Fruit fly (Drosophila melanogaster) whole organism, embryonic: Measurements from ENCODE around the gene CG9173.

Source experiments
- BEAF-32 ChIP-seq: fragments of 200-800 bp; sonication (Bioruptor generic); optimal IDR thresholded peaks from 3 replicates; lab custom pipeline; 2017; ENCODE audit warnings: missing biosample characterization, missing genetic modification characterization, mild to moderate bottlenecking, moderate library complexity, missing genetic modification reagents
- CG1024 ChIP-seq: fragments of 200-800 bp; sonication (Bioruptor generic); IDR thresholded peaks from 2 replicates; pipeline ENCODE4 v1.3.6; 2022; ENCODE audit warnings: missing biosample characterization, missing genetic modification characterization
- CG12219 ChIP-seq: fragments of 200-800 bp; sonication (Bioruptor generic); optimal IDR thresholded peaks from 3 replicates; lab custom pipeline; 2018; ENCODE audit warnings: missing biosample characterization, mild to moderate bottlenecking, missing genetic modification characterization
- CG12236 ChIP-seq: fragments of 200-800 bp; sonication (Bioruptor generic); optimal IDR thresholded peaks from 2 replicates; lab custom pipeline; 2016; ENCODE audit warnings: missing biosample characterization, missing genetic modification characterization
- CG12744 ChIP-seq: fragments of 200-800 bp; sonication (Bioruptor generic); optimal IDR thresholded peaks from 2 replicates; lab custom pipeline; 2016; ENCODE audit warnings: missing biosample characterization, missing genetic modification characterization
- CG12942 ChIP-seq: fragments of 200-800 bp; sonication (Bioruptor generic); optimal IDR thresholded peaks from 3 replicates; lab custom pipeline; 2016; ENCODE audit warnings: missing biosample characterization, missing genetic modification characterization
- CG13624 ChIP-seq: fragments of 200-800 bp; sonication (Bioruptor generic); optimal IDR thresholded peaks from 2 replicates; lab custom pipeline; 2016; ENCODE audit warnings: missing biosample characterization, missing genetic modification characterization
- CG15269 ChIP-seq: fragments of 200-800 bp; sonication (Bioruptor generic); optimal IDR thresholded peaks from 2 replicates; lab custom pipeline; 2018; ENCODE audit warnings: missing biosample characterization, mild to moderate bottlenecking, missing genetic modification characterization, moderate library complexity
- CG15601 ChIP-seq: fragments of 200-800 bp; sonication (Bioruptor generic); optimal IDR thresholded peaks from 3 replicates; lab custom pipeline; 2019; ENCODE audit warnings: missing biosample characterization, mild to moderate bottlenecking, missing genetic modification characterization, moderate library complexity
- CG34224 ChIP-seq: fragments of 200-800 bp; sonication (Bioruptor generic); IDR thresholded peaks from 3 replicates; pipeline ENCODE4 v1.3.6; 2022; ENCODE audit warnings: missing biosample characterization, missing genetic modification characterization; ENCODE audit not compliant: partially characterized antibody
- CG34422 ChIP-seq: fragments of 200-800 bp; sonication (Bioruptor generic); IDR thresholded peaks from 3 replicates; pipeline ENCODE4 v1.3.6; 2022; ENCODE audit warnings: missing biosample characterization, missing genetic modification characterization
- CG4617 ChIP-seq: fragments of 200-800 bp; sonication (Bioruptor generic); optimal IDR thresholded peaks from 3 replicates; lab custom pipeline; 2016; ENCODE audit warnings: missing biosample characterization, missing genetic modification characterization, borderline replicate concordance
- CG6272 ChIP-seq: fragments of 200-800 bp; sonication (Bioruptor generic); IDR thresholded peaks from 2 replicates; pipeline ENCODE4 v1.3.6; 2022; ENCODE audit warnings: missing biosample characterization, missing genetic modification characterization
- CG9609 ChIP-seq: fragments of 200-800 bp; sonication (Bioruptor generic); optimal IDR thresholded peaks from 3 replicates; lab custom pipeline; 2016; ENCODE audit warnings: missing biosample characterization, missing genetic modification characterization
- CoRest ChIP-seq: fragments of 200-800 bp; sonication (Bioruptor generic); optimal IDR thresholded peaks from 3 replicates; lab custom pipeline; 2018; ENCODE audit warnings: missing biosample characterization, mild to moderate bottlenecking, missing genetic modification characterization, moderate library complexity
- E2f2 ChIP-seq: fragments of 200-800 bp; sonication (Bioruptor generic); IDR thresholded peaks from 2 replicates; pipeline ENCODE4 v1.3.6; 2022; ENCODE audit warnings: missing biosample characterization, missing genetic modification characterization
- Fer2 ChIP-seq: fragments of 200-800 bp; sonication (Bioruptor generic); optimal IDR thresholded peaks from 2 replicates; lab custom pipeline; 2018; ENCODE audit warnings: missing biosample characterization, mild to moderate bottlenecking, missing genetic modification characterization, moderate library complexity
- HLH54F ChIP-seq: fragments of 200-800 bp; sonication (Bioruptor generic); optimal IDR thresholded peaks from 3 replicates; lab custom pipeline; 2016; ENCODE audit warnings: missing biosample characterization, missing genetic modification characterization
- Hmr ChIP-seq: fragments of 200-800 bp; sonication (Bioruptor generic); optimal IDR thresholded peaks from 3 replicates; lab custom pipeline; 2017; ENCODE audit warnings: mild to moderate bottlenecking, missing biosample characterization, missing genetic modification reagents, missing genetic modification characterization
- Hr3 ChIP-seq: fragments of 200-800 bp; sonication (Bioruptor generic); optimal IDR thresholded peaks from 3 replicates; lab custom pipeline; 2016; ENCODE audit warnings: missing biosample characterization, missing genetic modification characterization
- Lhr ChIP-seq: fragments of 200-800 bp; sonication (Bioruptor generic); optimal IDR thresholded peaks from 3 replicates; lab custom pipeline; 2017; ENCODE audit warnings: mild to moderate bottlenecking, missing biosample characterization, missing genetic modification reagents, missing genetic modification characterization
- Mes4 ChIP-seq: fragments of 200-800 bp; sonication (Bioruptor generic); optimal IDR thresholded peaks from 2 replicates; lab custom pipeline; 2016; ENCODE audit warnings: missing biosample characterization, missing genetic modification characterization
- NK7.1 ChIP-seq: fragments of 200-800 bp; sonication (Bioruptor generic); optimal IDR thresholded peaks from 3 replicates; lab custom pipeline; 2016; ENCODE audit warnings: missing biosample characterization, missing genetic modification characterization
- Oaz ChIP-seq: fragments of 200-800 bp; sonication (Bioruptor generic); IDR thresholded peaks from 2 replicates; pipeline ENCODE4 v1.3.6; 2022; ENCODE audit warnings: missing biosample characterization, missing genetic modification characterization
- Poxn ChIP-seq: fragments of 200-800 bp; sonication (Bioruptor generic); IDR thresholded peaks from 2 replicates; pipeline ENCODE4 v1.3.6; 2022; ENCODE audit warnings: missing biosample characterization, missing genetic modification characterization
- Usf ChIP-seq: fragments of 200-800 bp; sonication (Bioruptor generic); optimal IDR thresholded peaks from 2 replicates; lab custom pipeline; 2017; ENCODE audit warnings: missing genotype, missing biosample characterization, missing genetic modification characterization
- Xrp1 ChIP-seq: fragments of 200-800 bp; sonication (Bioruptor generic); IDR thresholded peaks from 2 replicates; pipeline ENCODE4 v1.3.6; 2022; ENCODE audit warnings: missing biosample characterization, missing genetic modification characterization
- az2 ChIP-seq: fragments of 200-800 bp; sonication (Bioruptor generic); optimal IDR thresholded peaks from 3 replicates; lab custom pipeline; 2016; ENCODE audit warnings: missing biosample characterization, missing genetic modification characterization
- bigmax ChIP-seq: fragments of 200-800 bp; sonication (Bioruptor generic); optimal IDR thresholded peaks from 2 replicates; lab custom pipeline; 2018; ENCODE audit warnings: missing biosample characterization, mild to moderate bottlenecking, missing genetic modification characterization
- br ChIP-seq: fragments of >200 bp; optimal IDR thresholded peaks from 2 replicates; lab custom pipeline; 2017
- cg ChIP-seq: fragments of 200-800 bp; sonication (Bioruptor generic); optimal IDR thresholded peaks from 3 replicates; lab custom pipeline; 2019; ENCODE audit warnings: missing biosample characterization, mild to moderate bottlenecking, missing genetic modification characterization, moderate library complexity
- chm ChIP-seq: fragments of 200-800 bp; sonication (Bioruptor generic); IDR thresholded peaks from 2 replicates; pipeline ENCODE4 v1.3.6; 2022; ENCODE audit warnings: missing biosample characterization, missing genetic modification characterization
- crc ChIP-seq: fragments of 200-800 bp; sonication (Bioruptor generic); optimal IDR thresholded peaks from 2 replicates; lab custom pipeline; 2016; ENCODE audit warnings: missing biosample characterization, missing genetic modification characterization
- dmrt99B ChIP-seq: fragments of 200-800 bp; sonication (Bioruptor generic); optimal IDR thresholded peaks from 2 replicates; lab custom pipeline; 2018; ENCODE audit warnings: missing biosample characterization, mild to moderate bottlenecking, missing genetic modification characterization, moderate library complexity
- emc ChIP-seq: fragments of 200-800 bp; sonication (Bioruptor generic); optimal IDR thresholded peaks from 2 replicates; lab custom pipeline; 2016; ENCODE audit warnings: missing biosample characterization, missing genetic modification characterization
- fd64A ChIP-seq: fragments of 200-800 bp; sonication (Bioruptor generic); optimal IDR thresholded peaks from 3 replicates; lab custom pipeline; 2018; ENCODE audit warnings: missing biosample characterization, mild to moderate bottlenecking, missing genetic modification characterization
- fru ChIP-seq: fragments of >200 bp; optimal IDR thresholded peaks from 2 replicates; lab custom pipeline; 2017
- gcm ChIP-seq: fragments of 200-800 bp; sonication (Bioruptor generic); optimal IDR thresholded peaks from 2 replicates; lab custom pipeline; 2019; ENCODE audit warnings: missing biosample characterization, mild to moderate bottlenecking, missing genetic modification characterization, moderate library complexity
- hb ChIP-seq: fragments of 200-800 bp; sonication (Bioruptor generic); IDR thresholded peaks from 3 replicates; pipeline ENCODE4 v1.3.6; 2022; ENCODE audit warnings: missing biosample characterization, missing genetic modification characterization; ENCODE audit not compliant: partially characterized antibody
- lmd ChIP-seq: fragments of 200-800 bp; sonication (Bioruptor generic); IDR thresholded peaks from 2 replicates; pipeline ENCODE4 v1.3.6; 2022; ENCODE audit warnings: missing biosample characterization, missing genetic modification characterization
- org-1 ChIP-seq: fragments of 200-800 bp; sonication (Bioruptor generic); optimal IDR thresholded peaks from 2 replicates; lab custom pipeline; 2017; ENCODE audit warnings: missing biosample characterization, missing genetic modification characterization
- pros ChIP-seq: fragments of 200-800 bp; sonication (Bioruptor generic); optimal IDR thresholded peaks from 3 replicates; lab custom pipeline; 2019; ENCODE audit warnings: missing biosample characterization, mild to moderate bottlenecking, missing genetic modification characterization, moderate library complexity
- repo ChIP-seq: fragments of 200-800 bp; sonication (Bioruptor generic); optimal IDR thresholded peaks from 2 replicates; lab custom pipeline; 2016; ENCODE audit warnings: missing biosample characterization, missing genetic modification characterization
- ro ChIP-seq: fragments of 200-800 bp; sonication (Bioruptor generic); IDR thresholded peaks from 2 replicates; pipeline ENCODE4 v1.3.6; 2022; ENCODE audit warnings: missing biosample characterization, missing genetic modification characterization
- sna ChIP-seq: fragments of 200-800 bp; sonication (Bioruptor generic); IDR thresholded peaks from 2 replicates; pipeline ENCODE4 v1.3.6; 2022; ENCODE audit warnings: missing biosample characterization, missing genetic modification characterization; ENCODE audit not compliant: partially characterized antibody
- tll ChIP-seq, 2 experiments: fragments of 200-800 bp in 1 of 2; fragments of >200 bp in 1 of 2; sonication (Bioruptor generic) in 1 of 2; optimal IDR thresholded peaks; 2 replicates each; lab custom pipeline; 2017 to 2019; ENCODE audit warnings: missing biosample characterization in 2 of 2, missing genetic modification characterization in 2 of 2, mild to moderate bottlenecking in 1 of 2, moderate library complexity in 1 of 2
- toy ChIP-seq: fragments of 200-800 bp; sonication (Bioruptor generic); IDR thresholded peaks from 2 replicates; pipeline ENCODE4 v1.3.6; 2022; ENCODE audit warnings: missing biosample characterization, missing genetic modification characterization
- trem ChIP-seq: fragments of 200-800 bp; optimal IDR thresholded peaks from 3 replicates; lab custom pipeline; 2019; ENCODE audit warnings: missing biosample characterization, mild to moderate bottlenecking, missing genetic modification characterization, moderate library complexity
- unc-4 ChIP-seq: fragments of 200-800 bp; sonication (Bioruptor generic); IDR thresholded peaks from 2 replicates; pipeline ENCODE4 v1.3.6; 2022; ENCODE audit warnings: missing biosample characterization, missing genetic modification characterization; ENCODE audit not compliant: partially characterized antibody
- wek ChIP-seq: fragments of 200-800 bp; sonication (Bioruptor generic); optimal IDR thresholded peaks from 3 replicates; lab custom pipeline; 2018; ENCODE audit warnings: missing biosample characterization, mild to moderate bottlenecking, missing genetic modification characterization, moderate library complexity
- z ChIP-seq: fragments of 200-800 bp; sonication (Bioruptor generic); IDR thresholded peaks from 3 replicates; pipeline ENCODE4 v1.3.6; 2022; ENCODE audit warnings: missing biosample characterization, missing genetic modification characterization

The CG9173 gene

DNA sequence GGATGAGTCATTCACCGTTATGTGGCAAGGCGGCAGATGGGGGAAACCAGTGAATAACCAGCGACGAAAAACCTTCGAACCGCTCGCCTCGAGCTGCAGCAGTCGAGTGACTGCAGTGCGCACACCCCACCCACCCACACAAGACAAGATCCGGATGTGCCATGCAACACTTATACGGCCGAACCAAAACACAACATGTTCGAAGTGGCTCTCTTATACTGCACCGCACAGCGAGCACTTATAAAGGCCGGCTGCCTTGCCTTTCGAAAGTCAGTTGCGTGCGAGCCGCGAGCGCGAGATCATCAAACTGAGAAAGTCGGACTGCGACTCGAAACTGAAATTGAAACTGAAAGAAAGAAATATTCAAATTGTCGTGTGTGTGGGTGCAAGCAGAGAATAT lies 40.3 kb upstream of the CG9173 start, which contains the start of gene rho (continued):
- TF ChIP-seq az2 (GFP tag; lab: Kevin White, UChicago), result no peak
- TF ChIP-seq tll (GFP tag; optimal IDR thresholded peaks at IDR 0.05; lab: Kevin White, UChicago), result peak in 1 of 2 experiments; percentile 82
- 0 out of 2 replicates have a peak, but pooled peaks have one; percentile 11 for TF ChIP-seq unc-4 (GFP tag; lab: Robert Waterston, UW)
- peak; percentile 40; the same call in 1 of the 3 replicates for TF ChIP-seq hb
- no peak for TF ChIP-seq br (lab: Kevin White, UChicago)
- no peak for TF ChIP-seq CG34224 (GFP tag; lab: Robert Waterston, UW)
- no peak for TF ChIP-seq Hr3 (GFP tag; lab: Kevin White, UChicago)
- TF ChIP-seq Fer2 (tag; lab: Kevin White, UChicago), result no peak
- 0 out of 2 replicates have a peak, but pooled peaks have one; percentile 22 for TF ChIP-seq Xrp1 (GFP tag; lab: Robert Waterston, UW)
- TF ChIP-seq Usf (GFP tag; lab: Kevin White, UChicago), result no peak
- peak; percentile 85 for TF ChIP-seq chm (GFP tag; lab: Robert Waterston, UW)
- peak; percentile 35 for TF ChIP-seq E2f2 (GFP tag; lab: Robert Waterston, UW)
- no peak for TF ChIP-seq NK7.1 (GFP tag; lab: Kevin White, UChicago)
- no peak for TF ChIP-seq ro
- TF ChIP-seq Lhr, result no peak
- no peak for TF ChIP-seq CG6272 (GFP tag; lab: Robert Waterston, UW)
- TF ChIP-seq Oaz (GFP tag; lab: Robert Waterston, UW), result no peak
- no peak for TF ChIP-seq bigmax
- no peak for TF ChIP-seq CG13624 (GFP tag; lab: Kevin White, UChicago)
- TF ChIP-seq BEAF-32, result no peak
- TF ChIP-seq CG15269 (tag; lab: Kevin White, UChicago), result peak; percentile 37
- TF ChIP-seq org-1 (GFP tag; lab: Kevin White, UChicago), result no peak
- TF ChIP-seq Poxn (GFP tag; lab: Robert Waterston, UW), result no peak
- no peak for TF ChIP-seq fru (lab: Kevin White, UChicago)
- TF ChIP-seq wek (GFP tag; lab: Kevin White, UChicago), result no peak
- peak; percentile 50; the same call in 1 of the 3 replicates for TF ChIP-seq z (GFP tag; lab: Robert Waterston, UW)
- TF ChIP-seq CG1024 (GFP tag; lab: Robert Waterston, UW), result peak; percentile 4; the same call in 1 of the 2 replicates
- no peak for TF ChIP-seq CG12236
- TF ChIP-seq CG12942 (GFP tag; lab: Kevin White, UChicago), result no peak
- TF ChIP-seq toy (GFP tag; lab: Robert Waterston, UW), result no peak
- no peak for TF ChIP-seq crc
- peak; percentile 51; the same call in 1 of the 2 replicates for TF ChIP-seq sna
- no peak for TF ChIP-seq CG9609 (GFP tag; lab: Kevin White, UChicago)
- TF ChIP-seq emc (GFP tag; lab: Kevin White, UChicago), result no peak
- TF ChIP-seq cg (GFP tag; lab: Kevin White, UChicago), result peak; percentile 44
- no peak for TF ChIP-seq HLH54F
- peak; percentile 31 for TF ChIP-seq Hmr (GFP tag; lab: Kevin White, UChicago)
- TF ChIP-seq pros (GFP tag; lab: Kevin White, UChicago), result peak; percentile 19
- TF ChIP-seq lmd (GFP tag; lab: Robert Waterston, UW), result no peak
- TF ChIP-seq CG12744, result no peak
- TF ChIP-seq repo, result peak; percentile 30
- no peak for TF ChIP-seq gcm (GFP tag; lab: Kevin White, UChicago)
- peak; percentile 15 for TF ChIP-seq CG12219 (GFP tag; lab: Kevin White, UChicago)
- TF ChIP-seq Mes4 (GFP tag; lab: Kevin White, UChicago), result no peak
- TF ChIP-seq dmrt99B, result peak; percentile 33
- TF ChIP-seq CG15601 (tag; lab: Kevin White, UChicago), result peak; percentile 61
- TF ChIP-seq CoRest, result no peak
- peak; percentile 57; the same call in 1 of the 3 replicates for TF ChIP-seq CG34422 (GFP tag; lab: Robert Waterston, UW)
- TF ChIP-seq CG4617 (GFP tag; lab: Kevin White, UChicago), result no peak
- no peak for TF ChIP-seq fd64A
- peak; percentile 21 for TF ChIP-seq trem (tag; lab: Kevin White, UChicago)
